Worm (Caenorhabditis elegans) whole organism, mixed stage, embryonic: Measurements from ENCODE around the gene lrr-1.

Experiments used
- blmp-1 ChIP-seq: fragments of 150-350 bp; optimal IDR thresholded peaks from 2 replicates; lab custom pipeline; 2014; ENCODE audit warnings: missing biosample characterization, missing genetic modification characterization
- ceh-39 ChIP-seq: fragments of 150-350 bp; optimal IDR thresholded peaks from 2 replicates; lab custom pipeline; 2014; ENCODE audit warnings: missing biosample characterization, missing genetic modification characterization
- ceh-43 ChIP-seq: fragments of 200-800 bp; sonication (Bioruptor generic); optimal IDR thresholded peaks from 2 replicates; lab custom pipeline; 2018; ENCODE audit warnings: mild to moderate bottlenecking, missing genetic modification characterization, moderate library complexity, missing compliant biosample characterization
- ceh-83 ChIP-seq: fragments of 200-800 bp; sonication (Bioruptor generic); optimal IDR thresholded peaks from 2 replicates; lab custom pipeline; 2018; ENCODE audit warnings: mild to moderate bottlenecking, missing genetic modification characterization, missing compliant biosample characterization
- ces-1 ChIP-seq: fragments of 150-350 bp; optimal IDR thresholded peaks from 2 replicates; lab custom pipeline; 2014; ENCODE audit warnings: missing biosample characterization, missing genetic modification reagents, missing genetic modification characterization
- cnd-1 ChIP-seq: fragments of 200-800 bp; sonication (Bioruptor generic); optimal IDR thresholded peaks from 2 replicates; lab custom pipeline; 2018; ENCODE audit warnings: mild to moderate bottlenecking, missing genetic modification characterization, missing compliant biosample characterization
- elt-1 ChIP-seq: sonication (generic microtip); optimal IDR thresholded peaks from 2 replicates; lab custom pipeline; 2017; ENCODE audit warnings: missing genetic modification characterization, mild to moderate bottlenecking, missing compliant biosample characterization, antibody characterized with exemption, moderate library complexity, borderline replicate concordance; ENCODE audit not compliant: insufficient read depth
- flh-1 ChIP-seq: fragments of 200-800 bp; sonication (Bioruptor generic); optimal IDR thresholded peaks from 2 replicates; lab custom pipeline; 2018; ENCODE audit warnings: mild to moderate bottlenecking, missing genetic modification characterization, moderate library complexity, missing compliant biosample characterization
- hlh-1 ChIP-seq: fragments of 150-350 bp; optimal IDR thresholded peaks from 2 replicates; lab custom pipeline; 2014; ENCODE audit warnings: missing biosample characterization, missing genetic modification reagents, missing genetic modification characterization
- lin-32 ChIP-seq: fragments of 200-800 bp; sonication (Bioruptor generic); optimal IDR thresholded peaks from 2 replicates; lab custom pipeline; 2018; ENCODE audit warnings: mild to moderate bottlenecking, missing genetic modification characterization, missing compliant biosample characterization
- mab-5 ChIP-seq: fragments of 150-350 bp; optimal IDR thresholded peaks from 2 replicates; lab custom pipeline; 2014; ENCODE audit warnings: missing biosample characterization, missing genetic modification characterization
- mls-2 ChIP-seq: sonication (generic microtip); optimal IDR thresholded peaks from 2 replicates; lab custom pipeline; 2016; ENCODE audit warnings: mild to moderate bottlenecking, missing genetic modification characterization, moderate library complexity, missing compliant biosample characterization
- nhr-2 ChIP-seq: fragments of 150-350 bp; optimal IDR thresholded peaks from 2 replicates; lab custom pipeline; 2014; ENCODE audit warnings: missing biosample characterization, missing genetic modification characterization
- nhr-237 ChIP-seq: fragments of 150-350 bp; optimal IDR thresholded peaks from 2 replicates; lab custom pipeline; 2014; ENCODE audit warnings: missing biosample characterization, missing genetic modification characterization
- nhr-28 ChIP-seq: fragments of 150-350 bp; optimal IDR thresholded peaks from 2 replicates; lab custom pipeline; 2014; ENCODE audit warnings: missing biosample characterization, missing genetic modification characterization
- nhr-76 ChIP-seq: sonication (generic microtip); optimal IDR thresholded peaks from 2 replicates; lab custom pipeline; 2017; ENCODE audit warnings: missing biosample characterization, missing genetic modification characterization
- pha-4 ChIP-seq: fragments of 150-350 bp; optimal IDR thresholded peaks from 2 replicates; lab custom pipeline; 2018; ENCODE audit warnings: missing biosample characterization, missing genetic modification reagents, missing genetic modification characterization
- sem-2 ChIP-seq: fragments of 200-800 bp; sonication (Bioruptor generic); optimal IDR thresholded peaks from 2 replicates; lab custom pipeline; 2018; ENCODE audit warnings: mild to moderate bottlenecking, missing genetic modification characterization, missing compliant biosample characterization
- snpc-4 ChIP-seq: fragments of 150-350 bp; optimal IDR thresholded peaks from 2 replicates; lab custom pipeline; 2014; ENCODE audit warnings: missing biosample characterization, missing genetic modification characterization
- sptf-1 ChIP-seq: sonication (generic microtip); optimal IDR thresholded peaks from 2 replicates; lab custom pipeline; 2017; ENCODE audit warnings: mild to moderate bottlenecking, missing genetic modification characterization, moderate library complexity, missing compliant biosample characterization
- unc-120 ChIP-seq: sonication (generic microtip); optimal IDR thresholded peaks from 2 replicates; lab custom pipeline; 2017; ENCODE audit warnings: missing genetic modification characterization, missing compliant biosample characterization; ENCODE audit not compliant: poor library complexity, severe bottlenecking
- unc-62 ChIP-seq: fragments of 150-350 bp; optimal IDR thresholded peaks from 2 replicates; lab custom pipeline; 2014; ENCODE audit warnings: missing biosample characterization, missing genetic modification reagents, missing genetic modification characterization
- zip-8 ChIP-seq: fragments of 150-350 bp; optimal IDR thresholded peaks from 2 replicates; lab custom pipeline; 2014; ENCODE audit warnings: missing biosample characterization, missing genetic modification characterization

The lrr-1 gene

ce11 chrII:4985961-4986503 is 50.2 kb downstream of the lrr-1 start:
- no peak for TF ChIP-seq pha-4 (tag; lab: Kevin White, UChicago)
- TF ChIP-seq ceh-39 (tag; lab: Kevin White, UChicago): no peak
- peak; percentile 82 for TF ChIP-seq zip-8 (tag; lab: Kevin White, UChicago)
- TF ChIP-seq elt-1: peak; percentile 87
- no peak for TF ChIP-seq sem-2 (GFP tag; lab: Kevin White, UChicago)
- no peak for TF ChIP-seq hlh-1
- TF ChIP-seq lin-32 (GFP tag; lab: Kevin White, UChicago): no peak
- no peak for TF ChIP-seq nhr-76 (tag; lab: Kevin White, UChicago)
- peak; percentile 93 for TF ChIP-seq nhr-2 (tag; lab: Kevin White, UChicago)
- peak; percentile 15 for TF ChIP-seq ces-1
- no peak for TF ChIP-seq snpc-4 (tag; lab: Kevin White, UChicago)
- peak; percentile 1 for TF ChIP-seq sptf-1
- no peak for TF ChIP-seq nhr-237 (tag; lab: Kevin White, UChicago)
- TF ChIP-seq blmp-1 (tag; lab: Kevin White, UChicago): no peak
- peak; percentile 58 for TF ChIP-seq ceh-83 (GFP tag; lab: Kevin White, UChicago)
- no peak for TF ChIP-seq ceh-43 (GFP tag; lab: Kevin White, UChicago)
- no peak for TF ChIP-seq mab-5
- TF ChIP-seq flh-1 (GFP tag; lab: Kevin White, UChicago): no peak
- no peak for TF ChIP-seq mls-2 (tag; lab: Kevin White, UChicago)
- TF ChIP-seq unc-62: peak; percentile 60
- TF ChIP-seq, all 35 proteins: peak for 7

ce11 chrII:4984151-4984550 is 52.1 kb downstream of the lrr-1 start:
- TF ChIP-seq unc-62: no peak
- no peak for TF ChIP-seq unc-120
- no peak for TF ChIP-seq nhr-28 (tag; lab: Kevin White, UChicago)
- no peak for TF ChIP-seq cnd-1
- TF ChIP-seq mls-2 (tag; lab: Kevin White, UChicago): no peak
- TF ChIP-seq hlh-1: no peak
- TF ChIP-seq lin-32 (GFP tag; lab: Kevin White, UChicago): no peak
- no peak for TF ChIP-seq nhr-237 (tag; lab: Kevin White, UChicago)
- no peak for TF ChIP-seq flh-1 (GFP tag; lab: Kevin White, UChicago)
